Worm (Caenorhabditis elegans): ENCODE results near the gene rig-1.

rig-1 gene

DNA sequence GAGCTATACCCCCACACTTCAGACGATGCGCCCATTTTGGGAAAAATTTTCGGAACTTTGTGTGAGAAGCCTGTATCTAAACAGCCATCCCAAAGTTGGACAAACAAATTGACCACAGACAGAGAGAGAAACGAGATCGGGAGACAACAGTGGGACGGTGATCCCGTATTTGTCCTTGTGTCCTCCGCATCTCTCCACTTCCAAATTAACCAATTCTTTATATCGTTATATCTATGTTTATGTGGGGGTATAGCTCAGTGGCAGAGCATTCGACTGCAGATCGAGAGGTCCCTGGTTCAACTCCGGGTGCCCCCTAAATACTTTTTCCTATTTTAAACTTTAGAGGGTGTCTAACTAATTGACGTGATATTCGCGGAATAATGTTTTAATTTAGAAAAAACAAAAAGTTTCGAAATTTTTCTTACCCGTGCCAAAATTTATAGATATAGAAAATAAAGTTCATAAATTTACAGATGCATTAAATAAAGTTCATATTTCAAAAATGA is 21.7 kb upstream of the rig-1 start:
- no peak for TF ChIP-seq ceh-20 (GFP tag; IDR thresholded peaks at IDR 0.05)
- peak; percentile 56 for TF ChIP-seq mes-2 (tag; optimal IDR thresholded peaks at IDR 0.05; ENCODE audit: poor library complexity, severe bottlenecking)
- TF ChIP-seq nhr-28 (tag; optimal IDR thresholded peaks at IDR 0.05) = no peak
- no peak; the same call in 1 of the 2 replicates for TF ChIP-seq lin-29 (GFP tag; IDR thresholded peaks at IDR 0.05)
- TF ChIP-seq lsy-2 (tag; optimal IDR thresholded peaks at IDR 0.05) = no peak
- TF ChIP-seq snpc-4 (tag; optimal IDR thresholded peaks at IDR 0.05) = no peak
- peak; percentile 39 for TF ChIP-seq F10B5.3 (tag; optimal IDR thresholded peaks at IDR 0.05)
- TF ChIP-seq lin-39 (tag; optimal IDR thresholded peaks at IDR 0.05) = no peak
- TF ChIP-seq ctbp-1 (GFP tag; IDR thresholded peaks at IDR 0.05) = peak; percentile 62; the same call in 1 of the 2 replicates
- no peak for TF ChIP-seq mdt-29 (GFP tag; IDR thresholded peaks at IDR 0.05)
- no peak for TF ChIP-seq duxl-1 (tag; optimal IDR thresholded peaks at IDR 0.05; ENCODE audit: poor library complexity)
- TF ChIP-seq gei-8 (GFP tag; optimal IDR thresholded peaks at IDR 0.05) = no peak
- TF ChIP-seq lin-38 (GFP tag; IDR thresholded peaks at IDR 0.05) = no peak; the same call in 1 of the 2 replicates
- peak; percentile 13; the same call in 1 of the 2 replicates for TF ChIP-seq dmd-6 (GFP tag; IDR thresholded peaks at IDR 0.05)
- no peak for TF ChIP-seq attf-4 (tag; optimal IDR thresholded peaks at IDR 0.05)
- TF ChIP-seq zag-1 (tag; optimal IDR thresholded peaks at IDR 0.05) = no peak
- TF ChIP-seq nhr-77 (tag; optimal IDR thresholded peaks at IDR 0.05) = no peak
- no peak for TF ChIP-seq nhr-11 (tag; optimal IDR thresholded peaks at IDR 0.05)
- no peak; the same call in 1 of the 2 replicates for TF ChIP-seq zip-11 (GFP tag; IDR thresholded peaks at IDR 0.05)
- TF ChIP-seq dmd-8 (GFP tag; IDR thresholded peaks at IDR 0.05) = no peak; the same call in 1 of the 2 replicates
- TF ChIP-seq ZK546.5 (tag; optimal IDR thresholded peaks at IDR 0.05) = no peak
- peak; percentile 67 for TF ChIP-seq arid-1 (GFP tag; conservative IDR thresholded peaks at IDR 0.05)
- TF ChIP-seq hif-1 (tag; optimal IDR thresholded peaks at IDR 0.05) = no peak
- TF ChIP-seq nhr-102 (tag; optimal IDR thresholded peaks at IDR 0.05) = peak; percentile 55
- no peak for TF ChIP-seq set-16 (GFP tag; IDR thresholded peaks at IDR 0.05)
- peak; percentile 10 to 75; a peak in 2 of 4 replicates for TF ChIP-seq madf-5 (GFP tag; IDR thresholded peaks at IDR 0.05)
- TF ChIP-seq ceh-32 (tag; optimal IDR thresholded peaks at IDR 0.05; ENCODE audit: poor library complexity) = peak; percentile 25
- peak; percentile 55; the same call in 1 of the 2 replicates for TF ChIP-seq Y48G9A.11 (GFP tag; IDR thresholded peaks at IDR 0.05)
- TF ChIP-seq nhr-42 (GFP tag; IDR thresholded peaks at IDR 0.05) = peak; percentile 38; the same call in 1 of the 2 replicates
- no peak for TF ChIP-seq nhr-111 (GFP tag; optimal IDR thresholded peaks at IDR 0.05)
- peak in 1 of 2 experiments; percentile 84 for TF ChIP-seq daf-16 (GFP tag; optimal IDR thresholded peaks at IDR 0.05)
- peak; percentile 13 for TF ChIP-seq daf-16 (tag; optimal IDR thresholded peaks at IDR 0.05)
- no peak for TF ChIP-seq saeg-2 (GFP tag; IDR thresholded peaks at IDR 0.05)
- TF ChIP-seq unc-62 (GFP tag; optimal IDR thresholded peaks at IDR 0.05 in 1 of 2) = no peak
- TF ChIP-seq unc-62 (tag; optimal IDR thresholded peaks at IDR 0.05) = no peak
- no peak for TF ChIP-seq dpl-1 (GFP tag; optimal IDR thresholded peaks at IDR 0.05)
- no peak for TF ChIP-seq tra-1 (GFP tag; IDR thresholded peaks at IDR 0.05)
- TF ChIP-seq aha-1 (tag) = peak; percentile 79
- no peak for TF ChIP-seq cey-2 (tag; optimal IDR thresholded peaks at IDR 0.05; ENCODE audit: borderline replicate concordance, insufficient read depth)
- no peak for TF ChIP-seq jun-1 (tag; optimal IDR thresholded peaks at IDR 0.05)
- no peak for TF ChIP-seq aly-2 (tag; optimal IDR thresholded peaks at IDR 0.05)
- peak; percentile 88 for TF ChIP-seq F44E2.7 (GFP tag; IDR thresholded peaks at IDR 0.05)
- TF ChIP-seq T26A8.4 (GFP tag; IDR thresholded peaks at IDR 0.05) = no peak
- peak; percentile 45 for TF ChIP-seq zip-2 (tag; optimal IDR thresholded peaks at IDR 0.05)
- TF ChIP-seq nhr-48 (tag; optimal IDR thresholded peaks at IDR 0.05) = peak; percentile 43
- TF ChIP-seq ces-1 (GFP tag; optimal IDR thresholded peaks at IDR 0.05) = no peak
- TF ChIP-seq nhr-10 (tag; optimal IDR thresholded peaks at IDR 0.05) = no peak
- no peak for TF ChIP-seq nhr-6 (tag; optimal IDR thresholded peaks at IDR 0.05)
- no peak for TF ChIP-seq lin-15B (tag; optimal IDR thresholded peaks at IDR 0.05)
- TF ChIP-seq daf-8 (GFP tag; IDR thresholded peaks at IDR 0.05) = no peak
- TF ChIP-seq dmd-9 (GFP tag; IDR thresholded peaks at IDR 0.05) = no peak
- TF ChIP-seq T20F7.1 (GFP tag; optimal IDR thresholded peaks at IDR 0.05) = no peak
